Fruit fly (Drosophila melanogaster): ENCODE measurements around the gene CG14314.

DNA sequence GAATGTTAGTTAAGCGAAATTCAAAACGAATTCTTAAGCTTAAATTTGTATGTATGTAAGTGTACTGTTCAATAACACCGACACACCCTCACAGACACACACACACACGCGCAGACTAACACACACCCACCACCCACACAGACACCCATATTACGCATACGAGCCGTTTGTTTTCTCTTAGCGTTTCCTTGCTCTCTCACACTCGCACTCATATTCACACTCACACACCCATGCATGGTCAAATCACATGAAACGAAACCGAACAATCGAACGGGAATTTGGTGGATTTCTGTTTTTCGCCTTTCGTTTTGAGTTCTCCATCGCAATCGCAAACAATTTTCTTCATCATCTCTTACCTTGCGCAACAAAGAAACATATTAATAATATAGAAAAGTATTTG is 33.3 kb downstream of the CG14314 start:
- no peak for TF ChIP-seq CG1620 (GFP tag; optimal IDR thresholded peaks at IDR 0.05)
- TF ChIP-seq CG14711 (tag; optimal IDR thresholded peaks at IDR 0.05): no peak
- TF ChIP-seq bab1 (GFP tag; optimal IDR thresholded peaks at IDR 0.05): no peak
- TF ChIP-seq cic (GFP tag; optimal IDR thresholded peaks at IDR 0.05): no peak
- no peak for TF ChIP-seq kay (GFP tag; ENCODE audit: borderline replicate concordance)

All from whole organism, adult.